Worm (Caenorhabditis elegans) whole organism, mixed stage, embryonic: Measurements from ENCODE around the gene Y105C5B.8.

ENCODE experiments used
- M03D4.4 ChIP-seq: sonication (generic microtip); optimal IDR thresholded peaks from 2 replicates; lab custom pipeline; 2017; ENCODE audit warnings: mild to moderate bottlenecking, missing genetic modification characterization, missing compliant biosample characterization
- bed-3 ChIP-seq: fragments of 200-800 bp; sonication (Bioruptor generic); optimal IDR thresholded peaks from 3 replicates; lab custom pipeline; 2018; ENCODE audit warnings: mild to moderate bottlenecking, missing genetic modification characterization, moderate library complexity, missing compliant biosample characterization
- blmp-1 ChIP-seq: fragments of 150-350 bp; optimal IDR thresholded peaks from 2 replicates; lab custom pipeline; 2014; ENCODE audit warnings: missing biosample characterization, missing genetic modification characterization
- ceh-39 ChIP-seq: fragments of 150-350 bp; optimal IDR thresholded peaks from 2 replicates; lab custom pipeline; 2014; ENCODE audit warnings: missing biosample characterization, missing genetic modification characterization
- ceh-43 ChIP-seq: fragments of 200-800 bp; sonication (Bioruptor generic); optimal IDR thresholded peaks from 2 replicates; lab custom pipeline; 2018; ENCODE audit warnings: mild to moderate bottlenecking, missing genetic modification characterization, moderate library complexity, missing compliant biosample characterization
- ceh-83 ChIP-seq: fragments of 200-800 bp; sonication (Bioruptor generic); optimal IDR thresholded peaks from 2 replicates; lab custom pipeline; 2018; ENCODE audit warnings: mild to moderate bottlenecking, missing genetic modification characterization, missing compliant biosample characterization
- cnd-1 ChIP-seq: fragments of 200-800 bp; sonication (Bioruptor generic); optimal IDR thresholded peaks from 2 replicates; lab custom pipeline; 2018; ENCODE audit warnings: mild to moderate bottlenecking, missing genetic modification characterization, missing compliant biosample characterization
- drap-1 ChIP-seq: fragments of 200-800 bp; sonication (Bioruptor generic); optimal IDR thresholded peaks from 3 replicates; lab custom pipeline; 2018; ENCODE audit warnings: mild to moderate bottlenecking, missing genetic modification characterization, missing compliant biosample characterization
- elt-1 ChIP-seq: sonication (generic microtip); optimal IDR thresholded peaks from 2 replicates; lab custom pipeline; 2017; ENCODE audit warnings: missing genetic modification characterization, mild to moderate bottlenecking, missing compliant biosample characterization, antibody characterized with exemption, moderate library complexity, borderline replicate concordance; ENCODE audit not compliant: insufficient read depth
- elt-3 ChIP-seq: fragments of 150-350 bp; optimal IDR thresholded peaks from 2 replicates; lab custom pipeline; 2014; ENCODE audit warnings: missing biosample characterization, missing genetic modification characterization
- flh-1 ChIP-seq: fragments of 200-800 bp; sonication (Bioruptor generic); optimal IDR thresholded peaks from 2 replicates; lab custom pipeline; 2018; ENCODE audit warnings: mild to moderate bottlenecking, missing genetic modification characterization, moderate library complexity, missing compliant biosample characterization
- ham-2 ChIP-seq: fragments of 200-800 bp; sonication (Bioruptor generic); optimal IDR thresholded peaks from 2 replicates; lab custom pipeline; 2018; ENCODE audit warnings: mild to moderate bottlenecking, missing genetic modification characterization, missing compliant biosample characterization
- hlh-1 ChIP-seq: fragments of 150-350 bp; optimal IDR thresholded peaks from 2 replicates; lab custom pipeline; 2014; ENCODE audit warnings: missing biosample characterization, missing genetic modification reagents, missing genetic modification characterization
- lin-13 ChIP-seq: fragments of 150-350 bp; optimal IDR thresholded peaks from 2 replicates; lab custom pipeline; 2014; ENCODE audit warnings: missing biosample characterization, missing genetic modification characterization
- lin-32 ChIP-seq: fragments of 200-800 bp; sonication (Bioruptor generic); optimal IDR thresholded peaks from 2 replicates; lab custom pipeline; 2018; ENCODE audit warnings: mild to moderate bottlenecking, missing genetic modification characterization, missing compliant biosample characterization
- lsy-2 ChIP-seq: fragments of 150-350 bp; optimal IDR thresholded peaks from 2 replicates; lab custom pipeline; 2014; ENCODE audit warnings: missing biosample characterization, missing genetic modification characterization
- mab-5 ChIP-seq: fragments of 150-350 bp; optimal IDR thresholded peaks from 2 replicates; lab custom pipeline; 2014; ENCODE audit warnings: missing biosample characterization, missing genetic modification characterization
- mep-1 ChIP-seq: fragments of 150-350 bp; optimal IDR thresholded peaks from 2 replicates; lab custom pipeline; 2017; ENCODE audit warnings: missing biosample characterization, missing genetic modification reagents, missing genetic modification characterization, inconsistent platforms
- mls-2 ChIP-seq: sonication (generic microtip); optimal IDR thresholded peaks from 2 replicates; lab custom pipeline; 2016; ENCODE audit warnings: mild to moderate bottlenecking, missing genetic modification characterization, moderate library complexity, missing compliant biosample characterization
- nhr-2 ChIP-seq: fragments of 150-350 bp; optimal IDR thresholded peaks from 2 replicates; lab custom pipeline; 2014; ENCODE audit warnings: missing biosample characterization, missing genetic modification characterization
- nhr-237 ChIP-seq: fragments of 150-350 bp; optimal IDR thresholded peaks from 2 replicates; lab custom pipeline; 2014; ENCODE audit warnings: missing biosample characterization, missing genetic modification characterization
- nhr-28 ChIP-seq: fragments of 150-350 bp; optimal IDR thresholded peaks from 2 replicates; lab custom pipeline; 2014; ENCODE audit warnings: missing biosample characterization, missing genetic modification characterization
- nhr-76 ChIP-seq: sonication (generic microtip); optimal IDR thresholded peaks from 2 replicates; lab custom pipeline; 2017; ENCODE audit warnings: missing biosample characterization, missing genetic modification characterization
- sem-2 ChIP-seq: fragments of 200-800 bp; sonication (Bioruptor generic); optimal IDR thresholded peaks from 2 replicates; lab custom pipeline; 2018; ENCODE audit warnings: mild to moderate bottlenecking, missing genetic modification characterization, missing compliant biosample characterization
- snpc-4 ChIP-seq: fragments of 150-350 bp; optimal IDR thresholded peaks from 2 replicates; lab custom pipeline; 2014; ENCODE audit warnings: missing biosample characterization, missing genetic modification characterization
- sptf-1 ChIP-seq: sonication (generic microtip); optimal IDR thresholded peaks from 2 replicates; lab custom pipeline; 2017; ENCODE audit warnings: mild to moderate bottlenecking, missing genetic modification characterization, moderate library complexity, missing compliant biosample characterization
- tbx-8 ChIP-seq: fragments of 200-800 bp; sonication (Bioruptor generic); optimal IDR thresholded peaks from 2 replicates; lab custom pipeline; 2018; ENCODE audit warnings: mild to moderate bottlenecking, missing genetic modification characterization, moderate library complexity, missing compliant biosample characterization
- unc-120 ChIP-seq: sonication (generic microtip); optimal IDR thresholded peaks from 2 replicates; lab custom pipeline; 2017; ENCODE audit warnings: missing genetic modification characterization, missing compliant biosample characterization; ENCODE audit not compliant: poor library complexity, severe bottlenecking
- unc-39 ChIP-seq: fragments of 150-350 bp; optimal IDR thresholded peaks from 2 replicates; lab custom pipeline; 2014; ENCODE audit warnings: missing biosample characterization, missing genetic modification characterization
- unc-62 ChIP-seq: fragments of 150-350 bp; optimal IDR thresholded peaks from 2 replicates; lab custom pipeline; 2014; ENCODE audit warnings: missing biosample characterization, missing genetic modification reagents, missing genetic modification characterization
- zip-8 ChIP-seq: fragments of 150-350 bp; optimal IDR thresholded peaks from 2 replicates; lab custom pipeline; 2014; ENCODE audit warnings: missing biosample characterization, missing genetic modification characterization
- ztf-11 ChIP-seq: fragments of 150-350 bp; optimal IDR thresholded peaks from 2 replicates; lab custom pipeline; 2014; ENCODE audit warnings: missing biosample characterization, missing genetic modification characterization

The Y105C5B.8 gene

ce11 chrIV:15894819-15895218, 31.8 kb downstream of the Y105C5B.8 start:
- no peak for TF ChIP-seq nhr-28 (tag; lab: Kevin White, UChicago)
- no peak for TF ChIP-seq lin-32 (GFP tag; lab: Kevin White, UChicago)
- TF ChIP-seq ceh-43: no peak
- no peak for TF ChIP-seq elt-3
- no peak for TF ChIP-seq tbx-8 (GFP tag; lab: Kevin White, UChicago)
- TF ChIP-seq lin-13 (tag; lab: Kevin White, UChicago): no peak
- TF ChIP-seq lsy-2 (tag; lab: Kevin White, UChicago): no peak
- TF ChIP-seq nhr-237: no peak
- TF ChIP-seq hlh-1 (tag; lab: Kevin White, UChicago): no peak
- TF ChIP-seq zip-8 (tag; lab: Kevin White, UChicago): no peak
- no peak for TF ChIP-seq ham-2 (GFP tag; lab: Kevin White, UChicago)
- TF ChIP-seq nhr-76 (tag; lab: Kevin White, UChicago): no peak
- TF ChIP-seq ceh-39 (tag; lab: Kevin White, UChicago): no peak

- TF ChIP-seq nhr-76 (tag; lab: Kevin White, UChicago) (no peak), sptf-1 (tag; lab: Kevin White, UChicago) (no peak), bed-3 (GFP tag; lab: Kevin White, UChicago) (no peak), lin-13 (tag; lab: Kevin White, UChicago) (no peak), flh-1 (no peak), ceh-83 (GFP tag; lab: Kevin White, UChicago) (no peak), nhr-237 (no peak), cnd-1 (tag; lab: Kevin White, UChicago) (no peak), unc-39 (tag; lab: Kevin White, UChicago) (no peak), tbx-8 (GFP tag; lab: Kevin White, UChicago) (no peak), ztf-11 (no peak), sem-2 (no peak), hlh-1 (tag; lab: Kevin White, UChicago) (no peak), ceh-43 (no peak), mls-2 (no peak)
- TF ChIP-seq, all 35 proteins: peak for 0
Measured at ce11 chrIV:15894133-15894532, 32.5 kb downstream of the Y105C5B.8 start, which contains the start of gene srv-14. Gene srv-14, minus strand, starts transcription at chrIV:15894233.

ce11 chrIV:15883922-15884321, 42.7 kb downstream of the Y105C5B.8 start, which contains the start of gene Y105C5B.3:
Gene Y105C5B.3, plus strand, starts transcription at chrIV:15884222.
- TF ChIP-seq ceh-83 (GFP tag; lab: Kevin White, UChicago): no peak
- no peak for TF ChIP-seq unc-62 (GFP tag; lab: Kevin White, UChicago)
- no peak for TF ChIP-seq lsy-2 (tag; lab: Kevin White, UChicago)
- TF ChIP-seq drap-1 (GFP tag; lab: Kevin White, UChicago): no peak
- TF ChIP-seq sptf-1 (tag; lab: Kevin White, UChicago): no peak
- no peak for TF ChIP-seq blmp-1 (tag; lab: Kevin White, UChicago)
- no peak for TF ChIP-seq lin-13 (tag; lab: Kevin White, UChicago)
- TF ChIP-seq lin-32 (GFP tag; lab: Kevin White, UChicago): no peak
- no peak for TF ChIP-seq mab-5 (tag; lab: Kevin White, UChicago)
- TF ChIP-seq flh-1: no peak
- no peak for TF ChIP-seq snpc-4 (tag; lab: Kevin White, UChicago)
- no peak for TF ChIP-seq unc-120 (tag; lab: Kevin White, UChicago)
- TF ChIP-seq M03D4.4 (tag; lab: Kevin White, UChicago): no peak
- TF ChIP-seq nhr-2 (tag; lab: Kevin White, UChicago): no peak
- no peak for TF ChIP-seq cnd-1 (tag; lab: Kevin White, UChicago)
- TF ChIP-seq ham-2 (GFP tag; lab: Kevin White, UChicago): no peak
- TF ChIP-seq mls-2: no peak
- TF ChIP-seq sem-2: no peak
- no peak for TF ChIP-seq elt-1

- TF ChIP-seq hlh-1 (tag; lab: Kevin White, UChicago) (no peak), ceh-43 (no peak), tbx-8 (GFP tag; lab: Kevin White, UChicago) (no peak)
- TF ChIP-seq, all 35 proteins: peak for 0
Measured at ce11 chrIV:15880114-15880513, 46.5 kb downstream of the Y105C5B.8 start.

ce11 chrIV:15878262-15878661, 48.4 kb downstream of the Y105C5B.8 start:
- TF ChIP-seq flh-1: no peak
- TF ChIP-seq snpc-4 (tag; lab: Kevin White, UChicago): no peak
- no peak for TF ChIP-seq zip-8 (tag; lab: Kevin White, UChicago)
- TF ChIP-seq unc-120 (tag; lab: Kevin White, UChicago): no peak
- TF ChIP-seq ztf-11: no peak
- TF ChIP-seq lsy-2 (tag; lab: Kevin White, UChicago): no peak
- TF ChIP-seq nhr-2 (tag; lab: Kevin White, UChicago): no peak
- no peak for TF ChIP-seq elt-1
- TF ChIP-seq lin-32 (GFP tag; lab: Kevin White, UChicago): no peak
- TF ChIP-seq ceh-43: no peak
- no peak for TF ChIP-seq mep-1
- TF ChIP-seq unc-62 (GFP tag; lab: Kevin White, UChicago): no peak
